Fruit fly (Drosophila melanogaster) whole organism, pupa: Measurements from ENCODE around the gene CG9986.

Experiments used
- CG10348 ChIP-seq: fragments of 200-800 bp; sonication (Bioruptor generic); IDR thresholded peaks from 2 replicates; pipeline ENCODE4 v1.3.6; 2022; ENCODE audit warnings: missing biosample characterization, missing genetic modification characterization
- CG12605 ChIP-seq: fragments of 200-800 bp; sonication (Bioruptor generic); IDR thresholded peaks from 2 replicates; pipeline ENCODE4 v1.3.6; 2022; ENCODE audit warnings: missing biosample characterization, missing genetic modification characterization
- CG13204 ChIP-seq: fragments of 200-800 bp; sonication (Bioruptor generic); optimal IDR thresholded peaks from 2 replicates; lab custom pipeline; 2018; ENCODE audit warnings: missing biosample characterization, mild to moderate bottlenecking, missing genetic modification characterization, moderate library complexity
- CG14655 ChIP-seq: fragments of 200-800 bp; sonication (Bioruptor generic); optimal IDR thresholded peaks from 3 replicates; lab custom pipeline; 2017; ENCODE audit warnings: mild to moderate bottlenecking, missing biosample characterization, missing genetic modification reagents, missing genetic modification characterization
- CG15710 ChIP-seq: fragments of 200-800 bp; sonication (Bioruptor generic); optimal IDR thresholded peaks from 2 replicates; lab custom pipeline; 2018; ENCODE audit warnings: missing biosample characterization, mild to moderate bottlenecking, missing genetic modification characterization, moderate library complexity
- CG17806 ChIP-seq: fragments of 200-800 bp; sonication (Bioruptor generic); optimal IDR thresholded peaks from 2 replicates; lab custom pipeline; 2018; ENCODE audit warnings: missing biosample characterization, mild to moderate bottlenecking, missing genetic modification characterization, moderate library complexity
- CG32121 ChIP-seq: fragments of 200-800 bp; sonication (Bioruptor generic); IDR thresholded peaks from 2 replicates; pipeline ENCODE4 v1.3.6; 2022; ENCODE audit warnings: missing biosample characterization, missing genetic modification characterization
- CG34367 ChIP-seq: fragments of 200-800 bp; sonication (Bioruptor generic); optimal IDR thresholded peaks from 2 replicates; lab custom pipeline; 2018; ENCODE audit warnings: missing biosample characterization, mild to moderate bottlenecking, missing genetic modification characterization
- CG4496 ChIP-seq: fragments of 200-800 bp; sonication (Bioruptor generic); IDR thresholded peaks from 3 replicates; pipeline ENCODE4 v1.3.6; 2022; ENCODE audit warnings: missing biosample characterization, missing genetic modification characterization
- CG8159 ChIP-seq: fragments of 200-800 bp; sonication (Bioruptor generic); optimal IDR thresholded peaks from 3 replicates; lab custom pipeline; 2018; ENCODE audit warnings: missing biosample characterization, mild to moderate bottlenecking, missing genetic modification characterization, moderate library complexity
- CG8301 ChIP-seq: fragments of 200-800 bp; sonication (Bioruptor generic); optimal IDR thresholded peaks from 2 replicates; lab custom pipeline; 2018; ENCODE audit warnings: missing biosample characterization, mild to moderate bottlenecking, missing genetic modification characterization
- CG9948 ChIP-seq: fragments of 200-800 bp; sonication (Bioruptor generic); optimal IDR thresholded peaks from 2 replicates; lab custom pipeline; 2018; ENCODE audit warnings: missing biosample characterization, mild to moderate bottlenecking, missing genetic modification characterization, moderate library complexity
- D1 ChIP-seq: fragments of 200-800 bp; sonication (Bioruptor generic); optimal IDR thresholded peaks from 2 replicates; lab custom pipeline; 2018; ENCODE audit warnings: missing biosample characterization, mild to moderate bottlenecking, missing genetic modification characterization, moderate library complexity
- EcR ChIP-seq: fragments of 200-800 bp; sonication (Bioruptor generic); optimal IDR thresholded peaks from 3 replicates; lab custom pipeline; 2019; ENCODE audit warnings: missing biosample characterization, missing genetic modification characterization, mild to moderate bottlenecking, moderate library complexity, missing genetic modification reagents
- Ets98B ChIP-seq: fragments of 200-800 bp; sonication (Bioruptor generic); IDR thresholded peaks from 2 replicates; pipeline ENCODE4 v1.3.6; 2022; ENCODE audit warnings: missing biosample characterization, missing genetic modification characterization
- Pif1A ChIP-seq: fragments of 200-800 bp; sonication (Bioruptor generic); optimal IDR thresholded peaks from 3 replicates; lab custom pipeline; 2016; ENCODE audit warnings: missing biosample characterization, missing genetic modification characterization
- Pif1B ChIP-seq: fragments of 200-800 bp; sonication (Bioruptor generic); optimal IDR thresholded peaks from 3 replicates; lab custom pipeline; 2016; ENCODE audit warnings: missing biosample characterization, missing genetic modification characterization
- Snoo ChIP-seq: fragments of 200-800 bp; sonication (Bioruptor generic); optimal IDR thresholded peaks from 3 replicates; lab custom pipeline; 2017; ENCODE audit warnings: missing biosample characterization, mild to moderate bottlenecking, missing genetic modification characterization, inconsistent platforms
- fd96Ca ChIP-seq: fragments of 200-800 bp; sonication (Bioruptor generic); IDR thresholded peaks from 3 replicates; pipeline ENCODE4 v1.3.6; 2022; ENCODE audit warnings: missing biosample characterization, missing genetic modification characterization
- gl ChIP-seq: fragments of 200-800 bp; sonication (Bioruptor generic); optimal IDR thresholded peaks from 2 replicates; lab custom pipeline; 2018; ENCODE audit warnings: missing biosample characterization, mild to moderate bottlenecking, missing genetic modification characterization
- rn ChIP-seq: fragments of 200-800 bp; sonication (Bioruptor generic); IDR thresholded peaks from 2 replicates; pipeline ENCODE4 v1.3.6; 2022; ENCODE audit warnings: missing biosample characterization, missing genetic modification characterization

Gene CG9986

DNA sequence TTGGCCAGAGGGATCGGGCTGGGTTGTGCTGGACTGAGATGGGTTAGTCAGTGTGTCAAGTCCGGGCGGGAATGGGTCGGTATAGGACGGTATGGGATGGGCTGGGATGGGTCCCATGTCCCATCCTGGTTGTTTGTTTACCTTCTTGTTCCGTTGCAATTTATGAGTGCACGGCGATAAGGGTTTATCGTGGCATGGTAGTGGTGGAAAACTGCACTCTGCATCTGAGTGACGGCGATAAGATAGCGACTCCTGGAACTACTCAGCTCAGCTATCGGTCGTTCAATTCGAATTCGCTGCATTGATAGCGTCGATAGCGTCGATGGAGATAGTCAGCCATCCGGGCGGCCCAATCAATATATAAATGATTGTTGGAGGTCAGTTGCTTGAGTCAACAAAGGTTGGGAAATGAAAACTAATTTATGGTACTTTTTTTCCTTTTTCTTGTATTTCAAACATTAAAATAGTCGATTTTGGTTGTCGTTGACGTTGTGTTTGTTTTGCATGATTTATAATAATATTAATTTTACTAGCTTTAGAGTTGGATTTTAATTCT is 25.3 kb upstream of the CG9986 start:
- TF ChIP-seq EcR: peak; percentile 41
- TF ChIP-seq CG9948 (tag; lab: Kevin White, UChicago): no peak

DNA sequence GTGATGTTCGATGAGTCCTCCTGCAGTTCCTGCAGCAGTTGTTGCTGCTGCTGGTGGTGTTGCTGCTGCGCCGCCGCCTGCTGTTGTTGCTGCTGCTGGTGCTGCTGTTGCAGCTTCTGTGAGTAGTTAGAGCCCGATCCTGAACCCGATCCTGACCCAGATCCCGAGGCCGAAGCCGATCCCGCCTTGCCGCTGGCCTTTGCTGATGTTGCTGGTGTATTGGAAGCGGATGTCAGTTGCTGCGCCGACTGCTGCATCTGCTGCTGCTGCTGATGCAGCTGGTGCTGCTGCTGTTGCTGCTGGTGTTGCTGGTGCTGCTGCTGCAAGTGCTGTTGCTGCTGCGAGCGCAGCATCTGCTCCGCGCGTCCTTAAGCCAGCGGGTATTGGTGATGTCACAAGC is 23.2 kb upstream of the CG9986 start:
- TF ChIP-seq rn (GFP tag; lab: Robert Waterston, UW) (no peak), CG14655 (GFP tag; lab: Kevin White, UChicago) (no peak), Pif1B (GFP tag; lab: Kevin White, UChicago) (no peak), CG17806 (tag; lab: Kevin White, UChicago) (no peak), CG4496 (GFP tag; lab: Robert Waterston, UW) (no peak), CG9948 (tag; lab: Kevin White, UChicago) (no peak), CG8301 (tag; lab: Kevin White, UChicago) (no peak), CG12605 (no peak)

DNA sequence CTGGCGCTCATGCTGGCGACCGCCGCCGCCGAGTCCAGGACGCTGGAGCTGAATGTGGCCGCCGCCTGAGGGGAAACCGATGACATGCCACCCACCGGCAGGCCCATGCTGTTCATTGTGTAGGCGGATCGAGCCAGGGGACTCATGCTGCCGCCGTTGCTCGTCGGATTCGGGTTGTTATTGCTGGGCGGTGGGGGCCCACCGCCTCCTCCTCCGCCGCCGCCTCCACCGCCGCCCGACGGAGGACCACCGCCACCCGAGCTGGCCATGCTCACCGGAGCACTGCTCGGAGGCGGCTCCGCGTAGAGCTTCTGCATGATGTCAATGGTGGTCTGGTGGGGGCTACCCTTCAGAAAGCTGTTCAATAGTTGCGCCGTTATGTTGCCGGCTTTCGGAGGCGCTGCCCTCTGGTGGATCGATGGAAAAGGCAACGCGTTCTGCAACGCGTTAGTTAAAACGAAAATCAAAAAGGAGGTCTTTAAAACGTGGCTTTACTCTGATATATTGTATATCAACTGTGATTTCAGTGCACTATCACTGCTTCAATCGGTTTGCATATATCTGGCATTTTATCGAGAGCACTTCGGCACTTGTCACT is 21.5 kb upstream of the CG9986 start:
- TF ChIP-seq CG9948 (tag; lab: Kevin White, UChicago): no peak
- no peak for TF ChIP-seq CG12605
- TF ChIP-seq Pif1B (GFP tag; lab: Kevin White, UChicago): no peak
- TF ChIP-seq CG13204: no peak
- TF ChIP-seq D1 (tag; lab: Kevin White, UChicago): no peak
- no peak for TF ChIP-seq CG14655 (GFP tag; lab: Kevin White, UChicago)
- no peak for TF ChIP-seq fd96Ca (GFP tag; lab: Robert Waterston, UW)
- TF ChIP-seq CG15710 (tag; lab: Kevin White, UChicago): no peak
- TF ChIP-seq CG8159 (tag; lab: Kevin White, UChicago): no peak
- TF ChIP-seq Snoo (tag; lab: Kevin White, UChicago): no peak
- no peak for TF ChIP-seq CG34367 (tag; lab: Kevin White, UChicago)
- no peak for TF ChIP-seq CG17806 (tag; lab: Kevin White, UChicago)
- no peak for TF ChIP-seq EcR
- TF ChIP-seq Pif1A (GFP tag; lab: Kevin White, UChicago): no peak
- no peak for TF ChIP-seq CG4496 (GFP tag; lab: Robert Waterston, UW)

DNA sequence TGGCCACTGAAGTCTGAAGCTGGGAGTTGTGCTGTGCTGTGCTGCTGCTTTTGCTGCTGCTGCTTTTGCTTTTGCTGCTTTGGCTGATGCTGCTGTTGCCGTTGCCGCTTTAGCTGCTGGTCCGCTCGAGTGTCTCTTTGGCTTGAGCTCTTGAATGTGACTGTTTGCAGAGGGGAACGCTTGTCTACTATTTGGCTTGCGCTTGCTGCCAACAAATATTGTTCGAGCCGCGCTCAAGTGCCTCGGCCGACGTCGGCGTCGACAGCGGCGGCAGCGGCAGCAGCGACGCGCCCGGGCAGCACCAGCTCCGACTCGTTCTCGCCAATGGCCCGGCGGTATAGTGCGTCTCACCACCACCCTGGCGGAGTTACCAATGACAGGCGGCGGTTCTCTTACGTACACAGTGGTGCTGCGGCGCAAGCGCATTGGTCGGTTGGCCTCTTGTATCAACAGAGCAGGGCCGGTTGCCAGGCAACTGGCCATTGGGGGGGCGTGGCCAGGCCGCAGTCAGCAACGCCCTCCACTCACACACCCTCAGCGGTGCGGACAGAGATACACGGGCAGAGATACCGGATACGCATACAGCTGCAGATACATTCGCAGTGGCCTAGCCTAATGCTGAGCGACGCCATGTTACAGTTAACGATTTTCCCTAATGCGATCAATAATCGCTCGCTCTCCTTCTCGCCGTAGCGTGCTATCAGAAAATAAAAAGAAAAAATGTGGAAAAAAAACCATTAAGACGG is 20.6 kb upstream of the CG9986 start, which contains the start of gene fkh:
Gene fkh, minus strand, starts transcription at position 189 of the 746 bp plus-strand sequence.
- TF ChIP-seq rn (GFP tag; lab: Robert Waterston, UW): no peak
- TF ChIP-seq CG8301 (tag; lab: Kevin White, UChicago): peak; percentile 19
- TF ChIP-seq CG32121 (GFP tag; lab: Robert Waterston, UW): peak; percentile 66
- TF ChIP-seq CG4496 (GFP tag; lab: Robert Waterston, UW): peak; percentile 67; the same call in 2 of the 3 replicates
- TF ChIP-seq Snoo (tag; lab: Kevin White, UChicago): peak; percentile 70
- no peak for TF ChIP-seq CG17806 (tag; lab: Kevin White, UChicago)
- TF ChIP-seq CG34367 (tag; lab: Kevin White, UChicago): no peak
- TF ChIP-seq D1 (tag; lab: Kevin White, UChicago): no peak
- no peak for TF ChIP-seq CG9948 (tag; lab: Kevin White, UChicago)
- TF ChIP-seq CG15710 (tag; lab: Kevin White, UChicago): peak; percentile 4
- TF ChIP-seq CG14655 (GFP tag; lab: Kevin White, UChicago): peak; percentile 50
- TF ChIP-seq EcR: no peak
- 0 out of 2 replicates have a peak, but pooled peaks have one; percentile 25 for TF ChIP-seq CG12605
- no peak for TF ChIP-seq CG10348 (GFP tag; lab: Robert Waterston, UW)
- TF ChIP-seq CG8159 (tag; lab: Kevin White, UChicago): peak; percentile 49
- peak; percentile 74 for TF ChIP-seq Pif1A (GFP tag; lab: Kevin White, UChicago)
- peak; percentile 78; the same call in 2 of the 3 replicates for TF ChIP-seq fd96Ca (GFP tag; lab: Robert Waterston, UW)
- peak; percentile 66 for TF ChIP-seq Pif1B (GFP tag; lab: Kevin White, UChicago)
- peak; percentile 74 for TF ChIP-seq Ets98B (GFP tag; lab: Robert Waterston, UW)
- TF ChIP-seq gl (tag; lab: Kevin White, UChicago): peak; percentile 68
- TF ChIP-seq CG13204: peak; percentile 26
- TF ChIP-seq, all 21 proteins: peak for 14

DNA sequence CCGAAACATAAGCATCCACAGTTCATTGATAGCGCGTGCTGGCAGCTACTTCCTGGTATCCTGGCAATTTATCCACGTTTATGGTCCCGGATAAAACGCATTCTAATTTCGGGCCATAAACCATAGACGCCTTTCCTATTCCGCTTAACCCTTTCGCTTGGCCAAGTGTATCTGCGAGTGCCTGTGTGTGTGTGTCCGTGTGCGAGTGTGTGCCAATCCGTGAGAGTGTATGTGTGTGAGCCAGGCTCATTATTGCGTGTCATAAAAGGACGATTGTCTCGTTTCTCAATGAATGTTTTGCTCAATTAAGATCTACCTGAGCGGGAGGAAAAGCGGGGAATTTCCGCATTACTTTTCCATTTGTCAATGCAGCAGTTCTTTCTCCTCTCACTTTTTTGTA is 19.7 kb upstream of the CG9986 start:
- no peak for TF ChIP-seq CG10348 (GFP tag; lab: Robert Waterston, UW)
- TF ChIP-seq CG13204: no peak
- no peak for TF ChIP-seq gl (tag; lab: Kevin White, UChicago)
- no peak for TF ChIP-seq Pif1A (GFP tag; lab: Kevin White, UChicago)
- TF ChIP-seq CG34367 (tag; lab: Kevin White, UChicago): no peak
- TF ChIP-seq CG12605: no peak
- no peak for TF ChIP-seq CG8301 (tag; lab: Kevin White, UChicago)
- TF ChIP-seq fd96Ca (GFP tag; lab: Robert Waterston, UW): no peak
- TF ChIP-seq rn (GFP tag; lab: Robert Waterston, UW): no peak
- no peak for TF ChIP-seq Ets98B (GFP tag; lab: Robert Waterston, UW)
- no peak for TF ChIP-seq D1 (tag; lab: Kevin White, UChicago)
- TF ChIP-seq Pif1B (GFP tag; lab: Kevin White, UChicago): no peak
- TF ChIP-seq CG9948 (tag; lab: Kevin White, UChicago): no peak
- no peak for TF ChIP-seq CG15710 (tag; lab: Kevin White, UChicago)
- no peak for TF ChIP-seq CG4496 (GFP tag; lab: Robert Waterston, UW)
- no peak for TF ChIP-seq Snoo (tag; lab: Kevin White, UChicago)
